Worm (Caenorhabditis elegans): Measurements from ENCODE around the gene popl-7.
A peak's percentile ranks its signal among the peaks of the same experiment; 100 is the strongest.

The popl-7 gene

DNA sequence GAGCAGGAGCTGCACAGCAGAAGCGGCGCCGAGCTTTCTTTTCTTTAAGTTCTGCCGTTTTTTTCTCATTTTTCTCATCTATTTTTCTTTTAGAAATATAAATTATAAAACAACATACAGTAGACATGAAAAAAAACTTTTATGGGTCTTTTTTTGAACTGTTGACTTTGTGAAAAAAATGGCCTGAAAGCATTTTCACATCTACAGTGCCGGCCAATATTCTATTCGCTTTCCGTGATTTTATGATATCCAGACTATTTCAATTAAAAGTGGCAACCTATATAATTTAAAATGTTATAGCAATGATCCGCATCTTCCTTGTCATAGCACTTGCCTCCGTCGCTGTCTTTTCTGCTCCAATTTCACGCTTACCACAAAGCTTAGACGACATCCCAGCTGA is 42.4 kb upstream of the popl-7 start, which contains the start of gene far-6:
far-6 (plus strand) TSS at position 301 of the 400 bp plus-strand sequence.
- no peak for TF ChIP-seq Y48G9A.11 (GFP tag; IDR thresholded peaks at IDR 0.05)
- no peak for TF ChIP-seq nhr-111 (GFP tag; optimal IDR thresholded peaks at IDR 0.05)
- TF ChIP-seq lin-29 (GFP tag; IDR thresholded peaks at IDR 0.05), result no peak
- no peak for TF ChIP-seq mxl-3 (GFP tag; optimal IDR thresholded peaks at IDR 0.05)

DNA sequence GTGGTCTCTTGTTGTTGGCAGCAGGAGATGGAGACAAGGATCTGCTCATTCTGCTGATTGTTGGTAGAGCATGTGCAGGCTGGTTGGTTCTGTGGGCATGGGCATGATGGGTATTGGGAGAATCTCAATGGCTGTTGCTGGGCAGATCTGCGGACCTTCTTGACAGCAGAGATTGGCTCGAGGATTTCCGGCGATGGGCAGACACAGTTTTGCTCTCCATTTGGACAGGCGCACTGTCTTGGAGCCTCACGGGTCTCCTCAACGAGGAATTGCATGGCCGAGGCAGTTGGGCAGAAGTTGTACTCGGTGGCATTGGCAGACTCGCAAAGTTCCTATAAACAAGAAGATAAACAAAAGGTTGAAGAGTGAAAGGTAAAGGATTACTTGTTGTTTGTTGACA is 39.9 kb upstream of the popl-7 start:
- TF ChIP-seq hmg-1.1 (GFP tag; IDR thresholded peaks at IDR 0.05) (0 out of 2 replicates have a peak, but pooled peaks have one; percentile 18), unc-39 (tag; optimal IDR thresholded peaks at IDR 0.05) (no peak), nhr-28 (tag; optimal IDR thresholded peaks at IDR 0.05) (no peak), mxl-3 (GFP tag; optimal IDR thresholded peaks at IDR 0.05) (peak; percentile 12), arid-1 (GFP tag; conservative IDR thresholded peaks at IDR 0.05) (no peak), set-16 (GFP tag; IDR thresholded peaks at IDR 0.05) (peak; percentile 57)

DNA sequence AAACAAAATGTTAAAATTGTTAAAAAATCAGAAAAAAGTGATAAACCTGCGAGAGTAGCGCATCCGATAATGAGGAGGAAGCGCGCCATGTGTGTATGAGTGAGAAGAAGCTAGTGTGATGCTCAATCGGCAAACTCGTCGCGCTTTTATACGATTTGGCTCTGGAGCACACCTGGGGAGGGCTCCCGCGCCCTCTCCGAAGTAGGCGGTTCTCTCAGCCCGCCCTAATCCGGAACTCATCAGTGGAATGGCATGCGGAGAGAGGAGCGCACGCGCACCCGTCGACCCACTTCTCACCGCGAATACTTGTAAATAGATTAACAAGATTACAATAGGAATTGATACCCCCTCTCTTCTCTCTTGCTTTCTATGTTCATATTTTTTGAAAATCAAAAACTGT is 39.2 kb upstream of the popl-7 start, which contains the start of gene pqn-74:
pqn-74 (minus strand) TSS at position 122 of the 400 bp plus-strand sequence.
- TF ChIP-seq ama-1 (optimal IDR thresholded peaks at IDR 0.05) (no peak), set-16 (GFP tag; IDR thresholded peaks at IDR 0.05) (peak; percentile 85), egl-43 (GFP tag; IDR thresholded peaks at IDR 0.05) (no peak), ces-1 (GFP tag; optimal IDR thresholded peaks at IDR 0.05) (no peak), hlh-30 (tag; optimal IDR thresholded peaks at IDR 0.05; ENCODE audit: insufficient read depth) (no peak), D1046.2 (GFP tag; IDR thresholded peaks at IDR 0.05) (no peak)

DNA sequence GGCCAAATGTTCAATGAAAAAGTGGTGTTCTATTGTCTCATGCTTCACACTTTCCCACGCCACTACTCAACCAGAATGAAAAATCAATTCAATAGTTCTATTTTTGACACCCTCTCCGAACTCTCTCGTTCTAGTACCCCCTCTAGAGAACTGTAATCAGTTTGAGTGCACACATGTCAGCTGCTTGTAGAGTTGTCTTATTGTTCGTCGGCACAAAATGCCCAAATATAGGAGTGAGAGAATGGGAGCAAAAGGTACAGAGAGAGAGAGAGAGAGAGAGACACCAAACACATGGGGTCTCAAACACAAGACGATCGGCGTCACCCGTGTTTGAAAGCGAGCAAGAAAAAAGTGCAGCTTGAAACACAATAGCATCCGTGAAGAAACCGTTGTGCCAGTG is 36.2 kb upstream of the popl-7 start:
- TF ChIP-seq tra-1 (GFP tag; IDR thresholded peaks at IDR 0.05), result no peak
- TF ChIP-seq dmd-6 (GFP tag; IDR thresholded peaks at IDR 0.05), result peak; percentile 53
- no peak for TF ChIP-seq fkh-10 (GFP tag; optimal IDR thresholded peaks at IDR 0.05)
- TF ChIP-seq nhr-111 (GFP tag; optimal IDR thresholded peaks at IDR 0.05), result no peak
- TF ChIP-seq gei-8 (GFP tag; optimal IDR thresholded peaks at IDR 0.05), result no peak
- no peak for TF ChIP-seq Y105C5A.15 (GFP tag; IDR thresholded peaks at IDR 0.05)
- TF ChIP-seq zip-11 (GFP tag; IDR thresholded peaks at IDR 0.05), result no peak
- TF ChIP-seq nhr-28 (tag; optimal IDR thresholded peaks at IDR 0.05), result peak; percentile 77
- TF ChIP-seq ceh-62 (tag; optimal IDR thresholded peaks at IDR 0.05), result no peak
- TF ChIP-seq lin-38 (GFP tag; IDR thresholded peaks at IDR 0.05), result no peak
- no peak for TF ChIP-seq nhr-25 (tag; optimal IDR thresholded peaks at IDR 0.05; ENCODE audit: borderline replicate concordance, insufficient read depth)
- no peak for TF ChIP-seq nhr-42 (GFP tag; IDR thresholded peaks at IDR 0.05)
- TF ChIP-seq hif-1 (tag; optimal IDR thresholded peaks at IDR 0.05), result peak in 1 of 2 experiments; percentile 27
- no peak for TF ChIP-seq cey-2 (tag; optimal IDR thresholded peaks at IDR 0.05; ENCODE audit: borderline replicate concordance, insufficient read depth)
- TF ChIP-seq Y5F2A.4 (GFP tag; optimal IDR thresholded peaks at IDR 0.05), result no peak
- TF ChIP-seq F10B5.3 (tag; optimal IDR thresholded peaks at IDR 0.05), result no peak
- TF ChIP-seq zip-2 (tag; optimal IDR thresholded peaks at IDR 0.05), result no peak
- no peak for TF ChIP-seq Y48G9A.11 (GFP tag; IDR thresholded peaks at IDR 0.05)
- TF ChIP-seq hlh-30 (tag; optimal IDR thresholded peaks at IDR 0.05; ENCODE audit: insufficient read depth), result peak; percentile 48
- no peak for TF ChIP-seq nhr-48 (tag; optimal IDR thresholded peaks at IDR 0.05)
- no peak for TF ChIP-seq nhr-102 (tag; optimal IDR thresholded peaks at IDR 0.05)
- no peak for TF ChIP-seq fos-1 (tag; optimal IDR thresholded peaks at IDR 0.05)
- no peak for TF ChIP-seq daf-12 (tag; optimal IDR thresholded peaks at IDR 0.05)
- no peak for TF ChIP-seq pha-4 (GFP tag; IDR thresholded peaks at IDR 0.05)
- no peak for TF ChIP-seq pha-4 (tag; optimal IDR thresholded peaks at IDR 0.05)
- TF ChIP-seq nhr-77 (tag; optimal IDR thresholded peaks at IDR 0.05), result peak; percentile 0
- TF ChIP-seq ztf-11 (tag; optimal IDR thresholded peaks at IDR 0.05), result no peak
- TF ChIP-seq unc-62 (GFP tag; optimal IDR thresholded peaks at IDR 0.05 in 1 of 2), result peak in 1 of 2 experiments; percentile 76
- no peak for TF ChIP-seq unc-62 (tag; optimal IDR thresholded peaks at IDR 0.05)
- no peak for TF ChIP-seq lin-15B (tag; optimal IDR thresholded peaks at IDR 0.05)
- no peak for TF ChIP-seq nhr-10 (tag; optimal IDR thresholded peaks at IDR 0.05)
- TF ChIP-seq tag-97 (GFP tag; IDR thresholded peaks at IDR 0.05), result no peak
- TF ChIP-seq ceh-32 (tag; optimal IDR thresholded peaks at IDR 0.05; ENCODE audit: poor library complexity), result no peak
- TF ChIP-seq egl-43 (GFP tag; IDR thresholded peaks at IDR 0.05), result no peak
- TF ChIP-seq pqm-1 (tag; optimal IDR thresholded peaks at IDR 0.05), result peak; percentile 11
- TF ChIP-seq dve-1 (tag; optimal IDR thresholded peaks at IDR 0.05; ENCODE audit: insufficient read depth), result peak; percentile 41
